Fruit fly (Drosophila melanogaster): Measurements from ENCODE around the gene CG9449.

The CG9449 gene

DNA sequence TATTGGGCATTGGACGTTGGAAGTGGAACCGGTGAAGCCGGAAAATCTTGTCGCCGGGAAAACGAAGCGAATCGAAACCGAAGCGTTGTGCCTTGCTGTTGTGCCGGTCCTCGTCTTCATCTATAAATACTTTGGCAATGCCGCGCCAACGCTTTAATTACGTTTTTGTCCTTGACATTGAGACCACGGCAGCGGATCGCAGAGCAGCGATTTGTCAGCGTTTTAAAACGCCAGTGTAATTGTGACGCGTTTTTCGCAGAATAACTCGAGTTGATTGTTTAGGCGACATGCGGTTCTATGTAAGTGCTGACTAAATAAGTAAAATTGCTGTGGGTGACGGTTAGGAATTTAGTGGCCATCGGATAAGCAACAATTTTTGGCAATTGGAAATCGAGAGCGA is 23.6 kb upstream of the CG9449 start:
- no peak for TF ChIP-seq CG7101 (tag; optimal IDR thresholded peaks at IDR 0.05)
- no peak for TF ChIP-seq cnc (optimal IDR thresholded peaks at IDR 0.05)
- TF ChIP-seq cic (GFP tag; optimal IDR thresholded peaks at IDR 0.05), result no peak

DNA sequence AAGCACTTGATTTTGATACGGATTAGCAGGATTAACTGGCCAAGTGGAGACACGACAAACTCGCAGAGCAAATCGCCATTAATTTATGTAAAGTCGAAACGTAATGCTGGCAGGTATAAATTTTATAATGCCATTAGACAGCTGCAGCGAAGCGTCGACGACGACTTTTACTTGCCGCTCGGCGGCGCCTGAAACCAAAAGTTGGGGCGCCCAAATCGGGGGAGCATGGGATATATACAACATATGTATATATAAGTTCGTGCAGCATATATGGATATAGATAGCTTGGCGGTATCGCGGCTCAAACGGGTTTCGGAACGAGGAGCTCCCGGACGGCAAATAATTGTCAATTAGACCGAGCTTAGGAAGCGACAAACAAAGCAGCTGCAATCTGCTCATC is 23.1 kb upstream of the CG9449 start, which contains the start of gene Cpr76Bc:
Cpr76Bc (plus strand) TSS at position 301 of the 400 bp plus-strand sequence.
- TF ChIP-seq CG1620 (GFP tag; optimal IDR thresholded peaks at IDR 0.05), result no peak
- TF ChIP-seq pad (GFP tag; optimal IDR thresholded peaks at IDR 0.05), result no peak
- no peak for TF ChIP-seq tj (GFP tag; optimal IDR thresholded peaks at IDR 0.05)
- TF ChIP-seq CG7101 (tag; optimal IDR thresholded peaks at IDR 0.05), result no peak
- no peak for TF ChIP-seq CG11617 (GFP tag; optimal IDR thresholded peaks at IDR 0.05)
- TF ChIP-seq Crg-1 (GFP tag; optimal IDR thresholded peaks at IDR 0.05), result no peak
- TF ChIP-seq Hr96 (GFP tag; optimal IDR thresholded peaks at IDR 0.05), result no peak
- no peak for TF ChIP-seq CG12768 (GFP tag; optimal IDR thresholded peaks at IDR 0.05)
- no peak for TF ChIP-seq Mnt (GFP tag; optimal IDR thresholded peaks at IDR 0.05)

DNA sequence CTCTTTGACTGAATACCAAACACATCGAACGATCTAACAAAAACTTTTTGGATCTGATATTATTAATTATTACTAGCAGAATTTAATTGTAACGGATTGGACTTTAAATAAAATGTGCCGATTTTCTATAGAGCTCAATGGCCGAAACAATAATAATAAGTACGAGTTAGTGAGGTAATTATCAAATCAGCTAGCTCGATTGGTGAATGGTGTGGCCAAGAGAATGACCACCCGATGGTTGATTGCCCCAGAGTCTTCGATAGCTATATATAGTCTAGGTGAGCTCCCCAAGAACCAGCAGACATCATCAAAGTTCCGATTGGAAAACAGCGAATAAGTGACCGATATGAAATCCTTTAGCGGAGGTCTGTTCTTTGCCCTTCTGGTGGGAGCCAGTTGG is 21.8 kb upstream of the CG9449 start, which contains the start of gene Cpr76Bb:
Cpr76Bb (plus strand) TSS at position 301 of the 400 bp plus-strand sequence.
- no peak for TF ChIP-seq CG7045 (GFP tag; optimal IDR thresholded peaks at IDR 0.05)
- TF ChIP-seq Mnt (GFP tag; optimal IDR thresholded peaks at IDR 0.05), result no peak
- no peak for TF ChIP-seq ovo (GFP tag; optimal IDR thresholded peaks at IDR 0.05)

- TF ChIP-seq toe (GFP tag; optimal IDR thresholded peaks at IDR 0.05) (no peak), kay (GFP tag; ENCODE audit: borderline replicate concordance) (no peak), CG5204 (GFP tag; optimal IDR thresholded peaks at IDR 0.05) (no peak), CG7045 (GFP tag; optimal IDR thresholded peaks at IDR 0.05) (no peak), ovo (GFP tag; optimal IDR thresholded peaks at IDR 0.05) (no peak), CG12768 (GFP tag; optimal IDR thresholded peaks at IDR 0.05) (no peak), CG7101 (tag; optimal IDR thresholded peaks at IDR 0.05) (no peak), cnc (optimal IDR thresholded peaks at IDR 0.05) (no peak), CG33017 (tag; optimal IDR thresholded peaks at IDR 0.05) (no peak), tj (GFP tag; optimal IDR thresholded peaks at IDR 0.05) (no peak), CG14711 (tag; optimal IDR thresholded peaks at IDR 0.05) (no peak)
Measured at dm6 chr3L:19518232-19518631, 20.7 kb upstream of the CG9449 start, which contains the start of gene Cpr76Ba. Cpr76Ba (minus strand) TSS chr3L:19518332.

DNA sequence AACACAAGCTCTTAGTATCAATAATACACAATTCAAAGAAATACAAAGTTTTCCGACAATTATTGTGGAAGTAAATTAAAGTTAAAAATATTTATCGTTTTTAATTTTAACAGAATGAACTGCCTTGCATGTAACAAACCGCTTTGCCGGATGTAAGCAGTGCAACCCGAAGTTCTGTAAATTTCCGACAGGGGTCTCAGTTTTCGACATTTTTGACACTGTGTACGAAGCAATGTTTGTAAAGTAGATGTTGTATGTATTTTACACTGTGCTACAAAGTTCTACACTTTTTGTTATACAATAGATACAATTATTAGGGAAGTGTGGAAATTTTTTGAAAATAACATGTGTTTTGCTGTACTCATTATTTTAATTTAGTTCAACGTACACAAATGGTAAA is 19.0 kb upstream of the CG9449 start:
- TF ChIP-seq kay (GFP tag; ENCODE audit: borderline replicate concordance) (no peak), CG12768 (GFP tag; optimal IDR thresholded peaks at IDR 0.05) (no peak), CG5204 (GFP tag; optimal IDR thresholded peaks at IDR 0.05) (peak; percentile 46), Hr96 (GFP tag; optimal IDR thresholded peaks at IDR 0.05) (peak; percentile 70), toe (GFP tag; optimal IDR thresholded peaks at IDR 0.05) (peak; percentile 51), Clk (GFP tag; optimal IDR thresholded peaks at IDR 0.05) (no peak), CG7101 (tag; optimal IDR thresholded peaks at IDR 0.05) (peak; percentile 54), cic (GFP tag; optimal IDR thresholded peaks at IDR 0.05) (no peak), ovo (GFP tag; optimal IDR thresholded peaks at IDR 0.05) (peak; percentile 6), CG33017 (tag; optimal IDR thresholded peaks at IDR 0.05) (peak; percentile 2), CG14711 (tag; optimal IDR thresholded peaks at IDR 0.05) (no peak), cnc (optimal IDR thresholded peaks at IDR 0.05) (no peak), Mnt (GFP tag; optimal IDR thresholded peaks at IDR 0.05) (peak; percentile 8), CG7045 (GFP tag; optimal IDR thresholded peaks at IDR 0.05) (peak; percentile 51), CG1620 (GFP tag; optimal IDR thresholded peaks at IDR 0.05) (no peak)

- TF ChIP-seq pad (GFP tag; optimal IDR thresholded peaks at IDR 0.05) (no peak), kay (GFP tag; ENCODE audit: borderline replicate concordance) (no peak), bab1 (GFP tag; optimal IDR thresholded peaks at IDR 0.05) (no peak), Hr96 (GFP tag; optimal IDR thresholded peaks at IDR 0.05) (no peak), toe (GFP tag; optimal IDR thresholded peaks at IDR 0.05) (no peak)
Measured at dm6 chr3L:19512672-19513071, 15.1 kb upstream of the CG9449 start.

DNA sequence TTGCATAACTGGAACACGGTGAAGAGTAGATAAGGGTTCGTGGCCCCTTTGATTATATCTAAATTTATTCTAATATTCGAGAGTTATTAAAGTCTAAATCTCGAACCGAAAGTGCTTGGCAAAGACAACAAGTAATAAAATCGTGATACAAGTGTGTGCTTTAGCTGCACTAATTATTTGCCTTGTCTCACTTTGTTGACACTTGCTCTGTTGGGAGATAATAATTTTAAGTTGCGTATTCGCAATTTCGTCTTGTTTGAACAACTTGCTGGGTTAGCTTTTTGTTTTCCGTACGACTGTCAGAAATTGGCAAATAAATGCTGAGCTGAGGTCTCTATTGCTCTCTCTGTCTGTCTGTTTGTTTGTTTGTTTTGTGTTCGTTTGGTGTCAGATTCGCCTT is 7.2 kb upstream of the CG9449 start:
- no peak for TF ChIP-seq CG5204 (GFP tag; optimal IDR thresholded peaks at IDR 0.05)
- no peak for TF ChIP-seq toe (GFP tag; optimal IDR thresholded peaks at IDR 0.05)
- TF ChIP-seq Mnt (GFP tag; optimal IDR thresholded peaks at IDR 0.05), result peak; percentile 42
- TF ChIP-seq CG14711 (tag; optimal IDR thresholded peaks at IDR 0.05), result no peak
- no peak for TF ChIP-seq cnc (optimal IDR thresholded peaks at IDR 0.05)
- TF ChIP-seq CG33017 (tag; optimal IDR thresholded peaks at IDR 0.05), result peak; percentile 2
- no peak for TF ChIP-seq kay (GFP tag; ENCODE audit: borderline replicate concordance)
- peak; percentile 76 for TF ChIP-seq CG7045 (GFP tag; optimal IDR thresholded peaks at IDR 0.05)
- TF ChIP-seq CG7101 (tag; optimal IDR thresholded peaks at IDR 0.05), result peak; percentile 39
- peak; percentile 30 for TF ChIP-seq Clk (GFP tag; optimal IDR thresholded peaks at IDR 0.05)
- no peak for TF ChIP-seq CG1620 (GFP tag; optimal IDR thresholded peaks at IDR 0.05)
- peak; percentile 30 for TF ChIP-seq CG12768 (GFP tag; optimal IDR thresholded peaks at IDR 0.05)
- TF ChIP-seq cic (GFP tag; optimal IDR thresholded peaks at IDR 0.05), result peak; percentile 11
- TF ChIP-seq pad (GFP tag; optimal IDR thresholded peaks at IDR 0.05), result no peak
- TF ChIP-seq Crg-1 (GFP tag; optimal IDR thresholded peaks at IDR 0.05), result peak; percentile 63
- peak; percentile 4 for TF ChIP-seq tj (GFP tag; optimal IDR thresholded peaks at IDR 0.05)
- no peak for TF ChIP-seq ovo (GFP tag; optimal IDR thresholded peaks at IDR 0.05)
- TF ChIP-seq bab1 (GFP tag; optimal IDR thresholded peaks at IDR 0.05), result no peak
- TF ChIP-seq CG11617 (GFP tag; optimal IDR thresholded peaks at IDR 0.05), result peak; percentile 64
- TF ChIP-seq Hr96 (GFP tag; optimal IDR thresholded peaks at IDR 0.05), result no peak

Data from whole organism, adult.